Worm (Caenorhabditis elegans) whole organism, late embryonic: ENCODE results near the gene K09F5.4.

Source experiments
- C08G9.2 ChIP-seq: sonication (generic microtip); optimal IDR thresholded peaks from 2 replicates; lab custom pipeline; 2016; ENCODE audit warnings: mild to moderate bottlenecking, missing genetic modification characterization, moderate library complexity, missing compliant biosample characterization
- F13H6.1 ChIP-seq: sonication (generic microtip); optimal IDR thresholded peaks from 2 replicates; lab custom pipeline; 2016; ENCODE audit warnings: missing genetic modification characterization, missing compliant biosample characterization
- K02D7.2 ChIP-seq: sonication (generic microtip); optimal IDR thresholded peaks from 2 replicates; lab custom pipeline; 2017; ENCODE audit warnings: mild to moderate bottlenecking, missing genetic modification characterization, missing compliant biosample characterization
- Y22D7AL.16 ChIP-seq: sonication (generic microtip); optimal IDR thresholded peaks from 2 replicates; lab custom pipeline; 2016; ENCODE audit warnings: missing genetic modification characterization, missing compliant biosample characterization
- ahr-1 ChIP-seq: sonication (generic microtip); optimal IDR thresholded peaks from 2 replicates; lab custom pipeline; 2016; ENCODE audit warnings: missing genetic modification characterization, missing compliant biosample characterization
- ceh-14 ChIP-seq: sonication (generic microtip); optimal IDR thresholded peaks from 2 replicates; lab custom pipeline; 2016; ENCODE audit warnings: missing genotype, missing genetic modification characterization, missing compliant biosample characterization
- ceh-18 ChIP-seq: sonication (generic microtip); optimal IDR thresholded peaks from 2 replicates; lab custom pipeline; 2016; ENCODE audit warnings: missing genetic modification characterization, missing compliant biosample characterization
- ceh-19 ChIP-seq: fragments of 200-800 bp; sonication (Bioruptor generic); optimal IDR thresholded peaks from 2 replicates; lab custom pipeline; 2018; ENCODE audit warnings: mild to moderate bottlenecking, missing genetic modification characterization, missing compliant biosample characterization
- ceh-2 ChIP-seq: sonication (generic microtip); optimal IDR thresholded peaks from 2 replicates; lab custom pipeline; 2016; ENCODE audit warnings: missing genotype, missing genetic modification characterization, missing compliant biosample characterization
- ceh-22 ChIP-seq: sonication (generic microtip); optimal IDR thresholded peaks from 2 replicates; lab custom pipeline; 2017; ENCODE audit warnings: missing biosample characterization, missing genetic modification characterization
- ceh-30 ChIP-seq: fragments of 150-350 bp; optimal IDR thresholded peaks from 2 replicates; lab custom pipeline; 2014; ENCODE audit warnings: missing biosample characterization, missing genetic modification characterization
- ceh-31 ChIP-seq: sonication (generic microtip); optimal IDR thresholded peaks from 2 replicates; lab custom pipeline; 2016; ENCODE audit warnings: missing genetic modification characterization, missing compliant biosample characterization
- ceh-48 ChIP-seq: sonication (generic microtip); optimal IDR thresholded peaks from 2 replicates; lab custom pipeline; 2016; ENCODE audit warnings: missing genetic modification characterization, inconsistent platforms, missing compliant biosample characterization
- ceh-9 ChIP-seq: sonication (generic microtip); optimal IDR thresholded peaks from 2 replicates; lab custom pipeline; 2016; ENCODE audit warnings: mild to moderate bottlenecking, missing genetic modification characterization, inconsistent platforms, missing compliant biosample characterization
- che-1 ChIP-seq: sonication (generic microtip); optimal IDR thresholded peaks from 2 replicates; lab custom pipeline; 2016; ENCODE audit warnings: mild to moderate bottlenecking, missing genetic modification characterization, missing compliant biosample characterization
- elt-2 ChIP-seq: sonication (generic microtip); optimal IDR thresholded peaks from 2 replicates; lab custom pipeline; 2016; ENCODE audit warnings: missing genetic modification reagents, missing genetic modification characterization, missing compliant biosample characterization
- elt-4 ChIP-seq: sonication (generic microtip); optimal IDR thresholded peaks from 2 replicates; lab custom pipeline; 2016; ENCODE audit warnings: missing genetic modification characterization, missing compliant biosample characterization
- ets-4 ChIP-seq: sonication (generic microtip); optimal IDR thresholded peaks from 2 replicates; lab custom pipeline; 2016; ENCODE audit warnings: missing genetic modification characterization, missing compliant biosample characterization
- eyg-1 ChIP-seq: sonication (generic microtip); optimal IDR thresholded peaks from 2 replicates; lab custom pipeline; 2016; ENCODE audit warnings: missing genotype, missing genetic modification characterization, missing compliant biosample characterization
- fkh-6 ChIP-seq: sonication (generic microtip); optimal IDR thresholded peaks from 2 replicates; lab custom pipeline; 2016; ENCODE audit warnings: missing genetic modification characterization, missing compliant biosample characterization
- hlh-13 ChIP-seq: fragments of 200-800 bp; sonication (Bioruptor generic); optimal IDR thresholded peaks from 2 replicates; lab custom pipeline; 2018; ENCODE audit warnings: mild to moderate bottlenecking, missing genetic modification characterization, missing compliant biosample characterization
- hlh-30 ChIP-seq: sonication (generic microtip); optimal IDR thresholded peaks from 2 replicates; lab custom pipeline; 2017; ENCODE audit warnings: antibody characterized with exemption, missing genetic modification characterization, missing compliant biosample characterization; ENCODE audit not compliant: insufficient read depth
- hlh-8 ChIP-seq: sonication (generic microtip); optimal IDR thresholded peaks from 2 replicates; lab custom pipeline; 2016; ENCODE audit warnings: missing genotype, missing genetic modification characterization, missing compliant biosample characterization
- lim-6 ChIP-seq: sonication (generic microtip); optimal IDR thresholded peaks from 2 replicates; lab custom pipeline; 2016; ENCODE audit warnings: missing genetic modification characterization, missing compliant biosample characterization
- madf-2 ChIP-seq: sonication (generic microtip); optimal IDR thresholded peaks from 2 replicates; lab custom pipeline; 2017; ENCODE audit warnings: missing genetic modification characterization, missing compliant biosample characterization
- mec-3 ChIP-seq: sonication (generic microtip); optimal IDR thresholded peaks from 2 replicates; lab custom pipeline; 2016; ENCODE audit warnings: borderline replicate concordance, missing genetic modification characterization, missing compliant biosample characterization
- nfya-1 ChIP-seq: sonication (generic microtip); optimal IDR thresholded peaks from 2 replicates; lab custom pipeline; 2017; ENCODE audit warnings: missing genetic modification characterization, mild to moderate bottlenecking, missing compliant biosample characterization, antibody characterized with exemption, moderate library complexity
- nhr-11 ChIP-seq: fragments of 150-350 bp; optimal IDR thresholded peaks from 2 replicates; lab custom pipeline; 2014; ENCODE audit warnings: missing biosample characterization, missing genetic modification characterization
- pag-3 ChIP-seq: sonication (generic microtip); optimal IDR thresholded peaks from 2 replicates; lab custom pipeline; 2016; ENCODE audit warnings: missing compliant biosample characterization, missing genetic modification characterization, borderline replicate concordance
- pax-1 ChIP-seq: fragments of 150-350 bp; optimal IDR thresholded peaks from 2 replicates; lab custom pipeline; 2014; ENCODE audit warnings: missing biosample characterization, missing genetic modification characterization
- pha-4 ChIP-seq: fragments of 150-350 bp; optimal IDR thresholded peaks from 2 replicates; lab custom pipeline; 2018; ENCODE audit warnings: missing biosample characterization, missing genetic modification reagents, missing genetic modification characterization
- ref-2 ChIP-seq: sonication (generic microtip); optimal IDR thresholded peaks from 2 replicates; lab custom pipeline; 2016; ENCODE audit warnings: missing genetic modification characterization, missing compliant biosample characterization
- sdc-2 ChIP-seq: sonication (generic microtip); optimal IDR thresholded peaks from 2 replicates; lab custom pipeline; 2016; ENCODE audit warnings: missing genotype, missing genetic modification characterization, missing compliant biosample characterization
- syd-9 ChIP-seq: sonication (generic microtip); optimal IDR thresholded peaks from 2 replicates; lab custom pipeline; 2016; ENCODE audit warnings: mild to moderate bottlenecking, missing genetic modification characterization, moderate library complexity, missing compliant biosample characterization
- tbx-2 ChIP-seq: sonication (generic microtip); optimal IDR thresholded peaks from 2 replicates; lab custom pipeline; 2016; ENCODE audit warnings: missing genetic modification characterization, missing compliant biosample characterization
- tbx-7 ChIP-seq: sonication (generic microtip); optimal IDR thresholded peaks from 2 replicates; lab custom pipeline; 2016; ENCODE audit warnings: missing genotype, missing genetic modification characterization, missing compliant biosample characterization
- unc-42 ChIP-seq: sonication (generic microtip); optimal IDR thresholded peaks from 2 replicates; lab custom pipeline; 2016; ENCODE audit warnings: missing genotype, missing genetic modification characterization, missing compliant biosample characterization
- unc-55 ChIP-seq: sonication (generic microtip); optimal IDR thresholded peaks from 2 replicates; lab custom pipeline; 2017; ENCODE audit warnings: missing biosample characterization, missing genetic modification reagents, missing genetic modification characterization
- zip-5 ChIP-seq: sonication (generic microtip); optimal IDR thresholded peaks from 2 replicates; lab custom pipeline; 2016; ENCODE audit warnings: missing genetic modification characterization, missing compliant biosample characterization
- ztf-16 ChIP-seq: sonication (generic microtip); optimal IDR thresholded peaks from 2 replicates; lab custom pipeline; 2017; ENCODE audit warnings: missing genetic modification characterization, missing compliant biosample characterization

Gene K09F5.4

ce11 chrX:7726351-7726750 is 15.8 kb upstream of the K09F5.4 start:
- TF ChIP-seq ceh-22 (tag; lab: Kevin White, UChicago) (no peak), pax-1 (no peak), ceh-9 (no peak), hlh-13 (GFP tag; lab: Kevin White, UChicago) (no peak)

ce11 chrX:7725615-7726014 is 15.1 kb upstream of the K09F5.4 start, which contains the start of gene spp-14:
spp-14 (plus strand) TSS chrX:7725979.
- TF ChIP-seq C08G9.2 (tag; lab: Kevin White, UChicago) (no peak), unc-42 (tag; lab: Kevin White, UChicago) (no peak)

DNA sequence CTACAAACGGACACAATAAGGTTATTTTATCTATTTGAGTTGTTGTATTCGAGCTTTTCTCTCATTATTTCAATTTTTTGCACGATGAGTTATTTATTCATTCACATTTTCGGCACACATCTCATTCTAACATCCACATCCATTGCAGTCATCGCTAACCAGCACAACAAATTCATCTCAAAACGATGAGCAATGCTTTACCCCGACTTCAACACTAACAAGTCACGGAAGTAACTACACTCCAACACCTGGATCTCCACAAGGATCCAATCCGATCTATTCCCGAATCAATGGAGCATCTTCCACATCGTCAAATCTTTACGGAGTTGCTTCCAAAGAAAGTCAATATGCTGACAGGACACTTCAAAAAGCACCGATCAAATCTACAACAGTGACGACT is 13.6 kb upstream of the K09F5.4 start:
- TF ChIP-seq pag-3 (tag; lab: Kevin White, UChicago) (no peak), zip-5 (tag; lab: Kevin White, UChicago) (no peak), F13H6.1 (tag; lab: Kevin White, UChicago) (no peak), lim-6 (no peak), nhr-11 (no peak), sdc-2 (no peak)

ce11 chrX:7720565-7720964 is 10.0 kb upstream of the K09F5.4 start:
- TF ChIP-seq ceh-30 (tag; lab: Kevin White, UChicago) = no peak
- no peak for TF ChIP-seq nfya-1
- no peak for TF ChIP-seq ztf-16
- TF ChIP-seq elt-2 (tag; lab: Kevin White, UChicago) = no peak
- TF ChIP-seq mec-3 (tag; lab: Kevin White, UChicago) = no peak
- no peak for TF ChIP-seq elt-4 (tag; lab: Kevin White, UChicago)
- TF ChIP-seq ceh-48 = no peak
- no peak for TF ChIP-seq hlh-13 (GFP tag; lab: Kevin White, UChicago)
- TF ChIP-seq che-1 (tag; lab: Kevin White, UChicago) = no peak

ce11 chrX:7718972-7719371 is 8.4 kb upstream of the K09F5.4 start, which contains the start of gene K09F5.6:
K09F5.6 (plus strand) TSS chrX:7719272.
- peak; percentile 6 for TF ChIP-seq ceh-19 (GFP tag; lab: Kevin White, UChicago)
- TF ChIP-seq C08G9.2 (tag; lab: Kevin White, UChicago) = no peak

DNA sequence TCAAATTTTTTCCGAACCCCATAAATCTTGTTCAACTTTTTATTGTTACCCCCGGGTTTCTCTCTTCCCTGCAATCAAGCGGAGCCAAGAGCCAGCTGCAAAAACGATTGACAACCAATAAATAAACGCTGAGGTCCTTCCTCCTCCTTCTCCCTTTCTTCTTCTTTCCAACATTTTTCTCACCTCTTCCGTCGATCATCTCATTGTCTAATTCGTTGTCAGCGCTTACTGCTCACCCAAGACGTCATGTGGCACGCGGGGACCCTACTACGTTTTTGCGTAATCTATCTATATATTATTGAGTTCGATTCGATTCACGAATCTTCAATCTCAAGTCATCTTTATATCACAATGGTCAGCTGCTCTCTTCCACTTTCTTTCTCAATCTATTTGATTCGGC is 4.9 kb upstream of the K09F5.4 start:
- TF ChIP-seq unc-55 (GFP tag; lab: Kevin White, UChicago) = peak; percentile 93
- peak; percentile 65 for TF ChIP-seq ceh-18 (tag; lab: Kevin White, UChicago)
- no peak for TF ChIP-seq sdc-2
- no peak for TF ChIP-seq nhr-11
- TF ChIP-seq tbx-7 (tag; lab: Kevin White, UChicago) = no peak
- no peak for TF ChIP-seq zip-5 (tag; lab: Kevin White, UChicago)

DNA sequence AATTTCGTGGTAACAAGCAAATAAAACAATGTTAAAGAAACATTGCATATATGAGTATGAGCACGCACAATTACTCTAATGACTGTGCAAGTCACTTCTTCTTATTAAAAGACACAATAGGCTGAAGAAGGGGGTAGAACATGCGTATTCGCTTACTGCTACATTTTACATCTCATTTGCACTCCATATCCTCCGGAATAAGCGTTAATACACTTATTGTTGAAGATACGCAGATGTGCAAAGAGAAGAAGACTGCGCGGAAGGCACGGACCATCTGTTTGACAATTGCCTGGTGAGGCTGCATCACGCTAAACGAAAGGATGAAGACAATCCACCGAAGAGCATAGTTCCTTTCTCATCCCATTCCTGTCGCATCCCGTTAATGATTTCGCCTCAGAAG is 2.3 kb upstream of the K09F5.4 start:
- TF ChIP-seq ceh-14 (tag; lab: Kevin White, UChicago) (peak; percentile 71), fkh-6 (tag; lab: Kevin White, UChicago) (no peak), zip-5 (tag; lab: Kevin White, UChicago) (no peak), sdc-2 (peak; percentile 0), elt-2 (tag; lab: Kevin White, UChicago) (no peak), tbx-2 (tag; lab: Kevin White, UChicago) (peak; percentile 47), ahr-1 (tag; lab: Kevin White, UChicago) (no peak), hlh-30 (tag; lab: Kevin White, UChicago) (no peak), ztf-16 (no peak), ceh-9 (no peak), nhr-11 (no peak), eyg-1 (no peak), ets-4 (tag; lab: Kevin White, UChicago) (no peak), pha-4 (tag; lab: Kevin White, UChicago) (no peak), Y22D7AL.16 (tag; lab: Kevin White, UChicago) (no peak), ref-2 (peak; percentile 46), nfya-1 (peak; percentile 24), ceh-2 (tag; lab: Kevin White, UChicago) (no peak), ceh-31 (peak; percentile 58), unc-55 (GFP tag; lab: Kevin White, UChicago) (peak; percentile 43), syd-9 (tag; lab: Kevin White, UChicago) (no peak), unc-42 (tag; lab: Kevin White, UChicago) (peak; percentile 97), hlh-8 (tag; lab: Kevin White, UChicago) (no peak), madf-2 (tag; lab: Kevin White, UChicago) (no peak), ceh-18 (tag; lab: Kevin White, UChicago) (no peak), K02D7.2 (no peak)
